Worm (Caenorhabditis elegans) whole organism, L3 larva: ENCODE data around the gene srt-31.

Experiments
- ama-1 ChIP-seq: fragments of 150-350 bp; optimal IDR thresholded peaks from 2 replicates; lab custom pipeline; 2018
- ceh-82 ChIP-seq: fragments of 150-350 bp; optimal IDR thresholded peaks from 2 replicates; lab custom pipeline; 2014; ENCODE audit warnings: missing biosample characterization, missing genetic modification characterization
- nhr-11 ChIP-seq: fragments of 150-350 bp; optimal IDR thresholded peaks from 2 replicates; lab custom pipeline; 2014; ENCODE audit warnings: missing biosample characterization, missing genetic modification characterization
- nhr-25 ChIP-seq: sonication (generic microtip); optimal IDR thresholded peaks from 2 replicates; lab custom pipeline; 2017; ENCODE audit warnings: missing biosample characterization, missing genetic modification characterization
- nhr-28 ChIP-seq: fragments of 150-350 bp; optimal IDR thresholded peaks from 2 replicates; lab custom pipeline; 2014; ENCODE audit warnings: missing biosample characterization, missing genetic modification characterization
- nhr-76 ChIP-seq: fragments of 150-350 bp; sonication (generic microtip); optimal IDR thresholded peaks from 5 replicates; lab custom pipeline; 2014; ENCODE audit warnings: missing biosample characterization, missing genetic modification characterization
- pqm-1 ChIP-seq: fragments of 150-350 bp; optimal IDR thresholded peaks from 2 replicates; lab custom pipeline; 2017; ENCODE audit warnings: missing biosample characterization, missing genetic modification characterization, inconsistent platforms
- unc-62 ChIP-seq: fragments of 150-350 bp; sonication (generic microtip); optimal IDR thresholded peaks from 4 replicates; lab custom pipeline; 2014; ENCODE audit warnings: missing biosample characterization, missing genetic modification reagents, missing genetic modification characterization
- zag-1 ChIP-seq: fragments of 150-350 bp; optimal IDR thresholded peaks from 2 replicates; lab custom pipeline; 2014; ENCODE audit warnings: missing biosample characterization, missing genetic modification characterization

- no peak for TF ChIP-seq zag-1 (tag; lab: Kevin White, UChicago)
- no peak for TF ChIP-seq nhr-11
- no peak for TF ChIP-seq ama-1 (lab: Kevin White, UChicago)
- TF ChIP-seq ceh-82 (tag; lab: Kevin White, UChicago) = no peak
- no peak for TF ChIP-seq nhr-25 (tag; lab: Kevin White, UChicago)
- no peak for TF ChIP-seq nhr-28
- no peak for TF ChIP-seq unc-62 (GFP tag; lab: Kevin White, UChicago)
- no peak for TF ChIP-seq pqm-1
- no peak for TF ChIP-seq nhr-76
Observed at ce11 chrV:446988-447387, 25.7 kb upstream of the srt-31 start.
